Fruit fly (Drosophila melanogaster) whole organism, embryonic: ENCODE data around the gene CG45061.

Experiments
- Abd-B ChIP-seq: fragments of 200-800 bp; sonication (Bioruptor generic); optimal IDR thresholded peaks from 2 replicates; lab custom pipeline; 2018; ENCODE audit warnings: missing biosample characterization, mild to moderate bottlenecking, missing genetic modification characterization, moderate library complexity
- Antp ChIP-seq: fragments of 200-800 bp; sonication (Bioruptor generic); optimal IDR thresholded peaks from 3 replicates; lab custom pipeline; 2016; ENCODE audit warnings: missing biosample characterization, missing genetic modification characterization
- Awh ChIP-seq: fragments of 200-800 bp; sonication (Bioruptor generic); IDR thresholded peaks from 2 replicates; pipeline ENCODE4, ENCODE4 v1.3.6; 2022; ENCODE audit warnings: missing biosample characterization, missing genetic modification characterization
- Bteb2 ChIP-seq: fragments of 200-800 bp; sonication (Bioruptor generic); optimal IDR thresholded peaks from 2 replicates; lab custom pipeline; 2016; ENCODE audit warnings: missing biosample characterization, missing genetic modification characterization
- CG10366 ChIP-seq: fragments of 200-800 bp; sonication (Bioruptor generic); IDR thresholded peaks from 2 replicates; pipeline ENCODE4 v1.3.6; 2022; ENCODE audit warnings: missing biosample characterization, missing genetic modification characterization
- CG12769 ChIP-seq: fragments of 200-800 bp; sonication (Bioruptor generic); optimal IDR thresholded peaks from 2 replicates; lab custom pipeline; 2019; ENCODE audit warnings: missing biosample characterization, mild to moderate bottlenecking, missing genetic modification characterization, moderate library complexity
- CG13287 ChIP-seq: fragments of 200-800 bp; sonication (Bioruptor generic); IDR thresholded peaks from 2 replicates; pipeline ENCODE4 v1.3.6; 2022; ENCODE audit warnings: missing biosample characterization, missing genetic modification characterization; ENCODE audit not compliant: partially characterized antibody
- CG13296 ChIP-seq: fragments of 200-800 bp; sonication (Bioruptor generic); optimal IDR thresholded peaks from 3 replicates; lab custom pipeline; 2018; ENCODE audit warnings: missing biosample characterization, mild to moderate bottlenecking, missing genetic modification characterization
- CG13424 ChIP-seq: fragments of 200-800 bp; sonication (Bioruptor generic); optimal IDR thresholded peaks from 2 replicates; lab custom pipeline; 2019; ENCODE audit warnings: missing biosample characterization, mild to moderate bottlenecking, missing genetic modification characterization, moderate library complexity
- CG14441 ChIP-seq: fragments of 200-800 bp; sonication (Bioruptor generic); IDR thresholded peaks from 2 replicates; pipeline ENCODE4 v1.3.6; 2022; ENCODE audit warnings: missing biosample characterization, missing genetic modification characterization
- CG15601 ChIP-seq: fragments of 200-800 bp; sonication (Bioruptor generic); optimal IDR thresholded peaks from 3 replicates; lab custom pipeline; 2019; ENCODE audit warnings: missing biosample characterization, mild to moderate bottlenecking, missing genetic modification characterization, moderate library complexity
- CG16815 ChIP-seq: fragments of 200-800 bp; sonication (Bioruptor generic); optimal IDR thresholded peaks from 3 replicates; lab custom pipeline; 2017; ENCODE audit warnings: missing biosample characterization, mild to moderate bottlenecking, missing genetic modification characterization
- CG16863 ChIP-seq: fragments of 200-800 bp; sonication (Bioruptor generic); optimal IDR thresholded peaks from 3 replicates; lab custom pipeline; 2016; ENCODE audit warnings: missing biosample characterization, missing genetic modification characterization
- CG17186 ChIP-seq: fragments of 200-800 bp; sonication (Bioruptor generic); optimal IDR thresholded peaks from 3 replicates; lab custom pipeline; 2017; ENCODE audit warnings: missing biosample characterization, missing genetic modification reagents, missing genetic modification characterization
- CG18011 ChIP-seq: fragments of 200-800 bp; sonication (Bioruptor generic); optimal IDR thresholded peaks from 2 replicates; lab custom pipeline; 2017; ENCODE audit warnings: missing biosample characterization, missing genetic modification characterization, mild to moderate bottlenecking, moderate library complexity, missing genotype
- CG2202 ChIP-seq: fragments of 200-800 bp; sonication (Bioruptor generic); optimal IDR thresholded peaks from 2 replicates; lab custom pipeline; 2018; ENCODE audit warnings: missing biosample characterization, mild to moderate bottlenecking, missing genetic modification characterization
- CG2678 ChIP-seq: fragments of 200-800 bp; sonication (Bioruptor generic); optimal IDR thresholded peaks from 3 replicates; lab custom pipeline; 2019; ENCODE audit warnings: missing biosample characterization, mild to moderate bottlenecking, missing genetic modification characterization, moderate library complexity
- CG32532 ChIP-seq: fragments of 200-800 bp; sonication (Bioruptor generic); IDR thresholded peaks from 2 replicates; pipeline ENCODE4 v1.3.6; 2022; ENCODE audit warnings: missing biosample characterization, missing genetic modification characterization
- CG4707 ChIP-seq: fragments of 200-800 bp; sonication (Bioruptor generic); optimal IDR thresholded peaks from 2 replicates; lab custom pipeline; 2018; ENCODE audit warnings: missing biosample characterization, mild to moderate bottlenecking, missing genetic modification characterization, moderate library complexity
- CG5245 ChIP-seq: fragments of 200-800 bp; sonication (Bioruptor generic); optimal IDR thresholded peaks from 3 replicates; lab custom pipeline; 2016; ENCODE audit warnings: missing biosample characterization, missing genetic modification characterization
- CG7271 ChIP-seq: fragments of 200-800 bp; sonication (Bioruptor generic); optimal IDR thresholded peaks from 2 replicates; lab custom pipeline; 2018; ENCODE audit warnings: missing biosample characterization, mild to moderate bottlenecking, missing genetic modification characterization, moderate library complexity
- CG7357 ChIP-seq: fragments of 200-800 bp; sonication (Bioruptor generic); IDR thresholded peaks from 3 replicates; pipeline ENCODE4 v1.3.6; 2022; ENCODE audit warnings: missing biosample characterization, missing genetic modification characterization
- CG9876 ChIP-seq: fragments of 200-800 bp; sonication (Bioruptor generic); optimal IDR thresholded peaks from 2 replicates; lab custom pipeline; 2016; ENCODE audit warnings: missing biosample characterization, missing genetic modification characterization
- Camta ChIP-seq: fragments of 200-800 bp; sonication (Bioruptor generic); optimal IDR thresholded peaks from 2 replicates; lab custom pipeline; 2016; ENCODE audit warnings: missing biosample characterization, missing genetic modification characterization
- D19A ChIP-seq: fragments of 200-800 bp; optimal IDR thresholded peaks from 3 replicates; lab custom pipeline; 2019; ENCODE audit warnings: missing biosample characterization, mild to moderate bottlenecking, missing genetic modification characterization, moderate library complexity
- Fer1 ChIP-seq: fragments of 200-800 bp; sonication (Bioruptor generic); optimal IDR thresholded peaks from 2 replicates; lab custom pipeline; 2017; ENCODE audit warnings: missing biosample characterization, mild to moderate bottlenecking, missing genetic modification characterization
- Hr51 ChIP-seq, 2 experiments: fragments of 200-800 bp; sonication (Bioruptor generic); optimal IDR thresholded peaks; 2 replicates in 1 of 2; 3 replicates in 1 of 2; lab custom pipeline; 2016 to 2018; ENCODE audit warnings: missing biosample characterization in 2 of 2, missing genetic modification characterization in 2 of 2, mild to moderate bottlenecking in 1 of 2, moderate library complexity in 1 of 2
- MTF-1 ChIP-seq: fragments of 200-800 bp; sonication (Bioruptor generic); optimal IDR thresholded peaks from 2 replicates; lab custom pipeline; 2018; ENCODE audit warnings: missing biosample characterization, mild to moderate bottlenecking, missing genetic modification characterization, borderline replicate concordance
- Myb ChIP-seq: fragments of 200-800 bp; sonication (Bioruptor generic); optimal IDR thresholded peaks from 2 replicates; lab custom pipeline; 2016; ENCODE audit warnings: missing biosample characterization, missing genetic modification characterization
- cg ChIP-seq: fragments of 200-800 bp; sonication (Bioruptor generic); optimal IDR thresholded peaks from 3 replicates; lab custom pipeline; 2019; ENCODE audit warnings: missing biosample characterization, mild to moderate bottlenecking, missing genetic modification characterization, moderate library complexity
- en ChIP-seq: fragments of 200-800 bp; sonication (Bioruptor generic); optimal IDR thresholded peaks from 2 replicates; lab custom pipeline; 2016; ENCODE audit warnings: missing biosample characterization, missing genetic modification characterization
- eve ChIP-seq, 2 experiments: fragments of >200 bp; optimal IDR thresholded peaks; 2 replicates each; lab custom pipeline; 2017; ENCODE audit warnings: missing biosample characterization in 2 of 2, missing genetic modification characterization in 2 of 2
- fd96Cb ChIP-seq: fragments of 200-800 bp; sonication (Bioruptor generic); optimal IDR thresholded peaks from 2 replicates; lab custom pipeline; 2018; ENCODE audit warnings: missing biosample characterization, mild to moderate bottlenecking, missing genetic modification characterization, moderate library complexity
- fu2 ChIP-seq: fragments of 200-800 bp; sonication (Bioruptor generic); optimal IDR thresholded peaks from 2 replicates; lab custom pipeline; 2016; ENCODE audit warnings: missing biosample characterization, missing genetic modification characterization
- inv ChIP-seq: fragments of 200-800 bp; sonication (Bioruptor generic); IDR thresholded peaks from 2 replicates; pipeline ENCODE4 v1.3.6; 2022; ENCODE audit warnings: missing biosample characterization, missing genetic modification characterization; ENCODE audit not compliant: partially characterized antibody
- kay ChIP-seq: fragments of 200-800 bp; sonication (Bioruptor generic); optimal IDR thresholded peaks from 2 replicates; lab custom pipeline; 2016; ENCODE audit warnings: missing biosample characterization, missing genetic modification characterization
- nmo ChIP-seq: fragments of 200-800 bp; sonication (Bioruptor generic); optimal IDR thresholded peaks from 2 replicates; lab custom pipeline; 2018; ENCODE audit warnings: missing biosample characterization, mild to moderate bottlenecking, missing genetic modification characterization, moderate library complexity
- pfk ChIP-seq: fragments of 200-800 bp; sonication (Bioruptor generic); optimal IDR thresholded peaks from 2 replicates; lab custom pipeline; 2018; ENCODE audit warnings: missing biosample characterization, mild to moderate bottlenecking, missing genetic modification characterization, moderate library complexity
- sens ChIP-seq: fragments of 200-800 bp; sonication (Bioruptor generic); peaks from one replicate; lab custom pipeline; 2016; ENCODE audit warnings: missing biosample characterization, missing genetic modification characterization
- slou ChIP-seq: fragments of 200-800 bp; sonication (Bioruptor generic); optimal IDR thresholded peaks from 3 replicates; lab custom pipeline; 2016; ENCODE audit warnings: missing biosample characterization, missing genetic modification characterization
- slp2 ChIP-seq: fragments of 200-800 bp; sonication (Bioruptor generic); optimal IDR thresholded peaks from 2 replicates; lab custom pipeline; 2016; ENCODE audit warnings: missing biosample characterization, missing genetic modification characterization
- sqz ChIP-seq: fragments of 200-800 bp; sonication (Bioruptor generic); optimal IDR thresholded peaks from 3 replicates; lab custom pipeline; 2018; ENCODE audit warnings: missing biosample characterization, mild to moderate bottlenecking, missing genetic modification characterization
- stwl ChIP-seq: fragments of 200-800 bp; sonication (Bioruptor generic); optimal IDR thresholded peaks from 3 replicates; lab custom pipeline; 2018; ENCODE audit warnings: missing biosample characterization, mild to moderate bottlenecking, missing genetic modification characterization, moderate library complexity
- tna ChIP-seq: fragments of 200-800 bp; sonication (Bioruptor generic); IDR thresholded peaks from 2 replicates; pipeline ENCODE4 v1.3.6; 2022; ENCODE audit warnings: missing biosample characterization, missing genetic modification characterization; ENCODE audit not compliant: partially characterized antibody
- trem ChIP-seq: fragments of 200-800 bp; optimal IDR thresholded peaks from 3 replicates; lab custom pipeline; 2019; ENCODE audit warnings: missing biosample characterization, mild to moderate bottlenecking, missing genetic modification characterization, moderate library complexity
- unc-4 ChIP-seq: fragments of 200-800 bp; sonication (Bioruptor generic); IDR thresholded peaks from 2 replicates; pipeline ENCODE4 v1.3.6; 2022; ENCODE audit warnings: missing biosample characterization, missing genetic modification characterization; ENCODE audit not compliant: partially characterized antibody
- vfl ChIP-seq: fragments of 200-800 bp; sonication (Bioruptor generic); optimal IDR thresholded peaks from 2 replicates; lab custom pipeline; 2016; ENCODE audit warnings: missing biosample characterization, missing genetic modification characterization
- vvl ChIP-seq: fragments of 200-800 bp; sonication (Bioruptor generic); IDR thresholded peaks from 2 replicates; pipeline ENCODE4 v1.3.6; 2022; ENCODE audit warnings: missing biosample characterization, missing genetic modification characterization
- wek ChIP-seq: fragments of 200-800 bp; sonication (Bioruptor generic); optimal IDR thresholded peaks from 3 replicates; lab custom pipeline; 2018; ENCODE audit warnings: missing biosample characterization, mild to moderate bottlenecking, missing genetic modification characterization, moderate library complexity
- wor ChIP-seq: fragments of 200-800 bp; sonication (Bioruptor generic); IDR thresholded peaks from 2 replicates; pipeline ENCODE4 v1.3.6; 2022; ENCODE audit warnings: missing biosample characterization, missing genetic modification characterization
- yki ChIP-seq: fragments of >200 bp; optimal IDR thresholded peaks from 3 replicates; lab custom pipeline; 2018

CG45061 gene

dm6 chrX:9911751-9912150, 40.2 kb upstream of the CG45061 start (continued):
- peak in 1 of 2 experiments; percentile 27 for TF ChIP-seq Hr51 (GFP tag; optimal IDR thresholded peaks at IDR 0.05; lab: Kevin White, UChicago)
- no peak for TF ChIP-seq CG2202 (tag; lab: Kevin White, UChicago)
- no peak for TF ChIP-seq stwl (tag; lab: Kevin White, UChicago)
- no peak for TF ChIP-seq CG18011 (GFP tag; lab: Kevin White, UChicago)
- peak; percentile 43 for TF ChIP-seq vvl (GFP tag; lab: Robert Waterston, UW)
- TF ChIP-seq trem, result peak; percentile 12
- TF ChIP-seq kay (GFP tag; lab: Kevin White, UChicago), result no peak
- peak; percentile 55 for TF ChIP-seq fd96Cb
- TF ChIP-seq Bteb2, result no peak
- TF ChIP-seq wor, result no peak
- TF ChIP-seq vfl (GFP tag; lab: Kevin White, UChicago), result no peak
- TF ChIP-seq CG9876 (GFP tag; lab: Kevin White, UChicago), result no peak
- no peak for TF ChIP-seq slp2 (GFP tag; lab: Kevin White, UChicago)
- no peak for TF ChIP-seq tna (GFP tag; lab: Robert Waterston, UW)
- no peak for TF ChIP-seq unc-4 (GFP tag; lab: Robert Waterston, UW)
- TF ChIP-seq CG14441 (GFP tag; lab: Robert Waterston, UW), result no peak
- TF ChIP-seq nmo (GFP tag; lab: Kevin White, UChicago), result peak; percentile 62
- no peak for TF ChIP-seq CG7357
- no peak for TF ChIP-seq CG12769 (tag; lab: Kevin White, UChicago)
- TF ChIP-seq yki (lab: Kevin White, UChicago), result no peak
- TF ChIP-seq CG2678 (tag; lab: Kevin White, UChicago), result peak; percentile 59
- TF ChIP-seq en, result no peak
- peak; percentile 49 for TF ChIP-seq Abd-B (GFP tag; lab: Kevin White, UChicago)
- TF ChIP-seq cg (GFP tag; lab: Kevin White, UChicago), result no peak
- no peak for TF ChIP-seq CG13296 (GFP tag; lab: Kevin White, UChicago)
- TF ChIP-seq CG4707 (GFP tag; lab: Kevin White, UChicago), result no peak
- no peak for TF ChIP-seq CG17186 (GFP tag; lab: Kevin White, UChicago)
- TF ChIP-seq CG15601, result peak; percentile 22
- TF ChIP-seq CG5245 (GFP tag; lab: Kevin White, UChicago), result no peak
- peak; percentile 38 for TF ChIP-seq CG13424 (tag; lab: Kevin White, UChicago)
- no peak for TF ChIP-seq Camta
- no peak for TF ChIP-seq CG16863 (GFP tag; lab: Kevin White, UChicago)
- no peak for TF ChIP-seq fu2 (GFP tag; lab: Kevin White, UChicago)
- TF ChIP-seq inv (GFP tag; lab: Robert Waterston, UW), result no peak
- peak; percentile 15 for TF ChIP-seq D19A (tag; lab: Kevin White, UChicago)
- no peak for TF ChIP-seq CG13287 (GFP tag; lab: Robert Waterston, UW)
- TF ChIP-seq CG32532 (GFP tag; lab: Robert Waterston, UW), result no peak
- TF ChIP-seq wek (GFP tag; lab: Kevin White, UChicago), result no peak
- no peak for TF ChIP-seq slou
- TF ChIP-seq MTF-1, result no peak
- no peak for TF ChIP-seq CG16815 (GFP tag; lab: Kevin White, UChicago)
- 0 out of 2 replicates have a peak, but pooled peaks have one; percentile 22 for TF ChIP-seq CG10366 (GFP tag; lab: Robert Waterston, UW)
- TF ChIP-seq pfk (GFP tag; lab: Kevin White, UChicago), result no peak
- peak; percentile 19 for TF ChIP-seq sqz (GFP tag; lab: Kevin White, UChicago)
- TF ChIP-seq eve (GFP tag; optimal IDR thresholded peaks at IDR 0.05; lab: Kevin White, UChicago), result no peak
- peak; percentile 74 for TF ChIP-seq sens (GFP tag; lab: Kevin White, UChicago)
- no peak for TF ChIP-seq Myb (GFP tag; lab: Kevin White, UChicago)
- TF ChIP-seq Antp (GFP tag; lab: Kevin White, UChicago), result no peak
- no peak for TF ChIP-seq CG7271 (tag; lab: Kevin White, UChicago)
- no peak for TF ChIP-seq Fer1 (GFP tag; lab: Kevin White, UChicago)
- peak; percentile 42; the same call in 1 of the 2 replicates for TF ChIP-seq Awh (GFP tag; lab: Robert Waterston, UW)
